Worm (Caenorhabditis elegans) whole organism, mixed stage, embryonic: ENCODE results near the gene K07B1.7.
A peak's percentile ranks its signal among the peaks of the same experiment; 100 is the strongest.

Experiments used
- M03D4.4 ChIP-seq: sonication (generic microtip); optimal IDR thresholded peaks from 2 replicates; lab custom pipeline; 2017; ENCODE audit warnings: mild to moderate bottlenecking, missing genetic modification characterization, missing compliant biosample characterization
- bed-3 ChIP-seq: fragments of 200-800 bp; sonication (Bioruptor generic); optimal IDR thresholded peaks from 3 replicates; lab custom pipeline; 2018; ENCODE audit warnings: mild to moderate bottlenecking, missing genetic modification characterization, moderate library complexity, missing compliant biosample characterization
- blmp-1 ChIP-seq: fragments of 150-350 bp; optimal IDR thresholded peaks from 2 replicates; lab custom pipeline; 2014; ENCODE audit warnings: missing biosample characterization, missing genetic modification characterization
- ceh-39 ChIP-seq: fragments of 150-350 bp; optimal IDR thresholded peaks from 2 replicates; lab custom pipeline; 2014; ENCODE audit warnings: missing biosample characterization, missing genetic modification characterization
- ceh-43 ChIP-seq: fragments of 200-800 bp; sonication (Bioruptor generic); optimal IDR thresholded peaks from 2 replicates; lab custom pipeline; 2018; ENCODE audit warnings: mild to moderate bottlenecking, missing genetic modification characterization, moderate library complexity, missing compliant biosample characterization
- ceh-83 ChIP-seq: fragments of 200-800 bp; sonication (Bioruptor generic); optimal IDR thresholded peaks from 2 replicates; lab custom pipeline; 2018; ENCODE audit warnings: mild to moderate bottlenecking, missing genetic modification characterization, missing compliant biosample characterization
- ces-1 ChIP-seq: fragments of 150-350 bp; optimal IDR thresholded peaks from 2 replicates; lab custom pipeline; 2014; ENCODE audit warnings: missing biosample characterization, missing genetic modification reagents, missing genetic modification characterization
- cnd-1 ChIP-seq: fragments of 200-800 bp; sonication (Bioruptor generic); optimal IDR thresholded peaks from 2 replicates; lab custom pipeline; 2018; ENCODE audit warnings: mild to moderate bottlenecking, missing genetic modification characterization, missing compliant biosample characterization
- drap-1 ChIP-seq: fragments of 200-800 bp; sonication (Bioruptor generic); optimal IDR thresholded peaks from 3 replicates; lab custom pipeline; 2018; ENCODE audit warnings: mild to moderate bottlenecking, missing genetic modification characterization, missing compliant biosample characterization
- elt-1 ChIP-seq: sonication (generic microtip); optimal IDR thresholded peaks from 2 replicates; lab custom pipeline; 2017; ENCODE audit warnings: missing genetic modification characterization, mild to moderate bottlenecking, missing compliant biosample characterization, antibody characterized with exemption, moderate library complexity, borderline replicate concordance; ENCODE audit not compliant: insufficient read depth
- elt-3 ChIP-seq: fragments of 150-350 bp; optimal IDR thresholded peaks from 2 replicates; lab custom pipeline; 2014; ENCODE audit warnings: missing biosample characterization, missing genetic modification characterization
- flh-1 ChIP-seq: fragments of 200-800 bp; sonication (Bioruptor generic); optimal IDR thresholded peaks from 2 replicates; lab custom pipeline; 2018; ENCODE audit warnings: mild to moderate bottlenecking, missing genetic modification characterization, moderate library complexity, missing compliant biosample characterization
- ham-2 ChIP-seq: fragments of 200-800 bp; sonication (Bioruptor generic); optimal IDR thresholded peaks from 2 replicates; lab custom pipeline; 2018; ENCODE audit warnings: mild to moderate bottlenecking, missing genetic modification characterization, missing compliant biosample characterization
- hlh-1 ChIP-seq: fragments of 150-350 bp; optimal IDR thresholded peaks from 2 replicates; lab custom pipeline; 2014; ENCODE audit warnings: missing biosample characterization, missing genetic modification reagents, missing genetic modification characterization
- lin-13 ChIP-seq: fragments of 150-350 bp; optimal IDR thresholded peaks from 2 replicates; lab custom pipeline; 2014; ENCODE audit warnings: missing biosample characterization, missing genetic modification characterization
- lin-32 ChIP-seq: fragments of 200-800 bp; sonication (Bioruptor generic); optimal IDR thresholded peaks from 2 replicates; lab custom pipeline; 2018; ENCODE audit warnings: mild to moderate bottlenecking, missing genetic modification characterization, missing compliant biosample characterization
- lsy-2 ChIP-seq: fragments of 150-350 bp; optimal IDR thresholded peaks from 2 replicates; lab custom pipeline; 2014; ENCODE audit warnings: missing biosample characterization, missing genetic modification characterization
- mab-5 ChIP-seq: fragments of 150-350 bp; optimal IDR thresholded peaks from 2 replicates; lab custom pipeline; 2014; ENCODE audit warnings: missing biosample characterization, missing genetic modification characterization
- mep-1 ChIP-seq: fragments of 150-350 bp; optimal IDR thresholded peaks from 2 replicates; lab custom pipeline; 2017; ENCODE audit warnings: missing biosample characterization, missing genetic modification reagents, missing genetic modification characterization, inconsistent platforms
- mls-2 ChIP-seq: sonication (generic microtip); optimal IDR thresholded peaks from 2 replicates; lab custom pipeline; 2016; ENCODE audit warnings: mild to moderate bottlenecking, missing genetic modification characterization, moderate library complexity, missing compliant biosample characterization
- nhr-12 ChIP-seq: fragments of 150-350 bp; optimal IDR thresholded peaks from 2 replicates; lab custom pipeline; 2014; ENCODE audit warnings: missing biosample characterization, missing genetic modification characterization
- nhr-2 ChIP-seq: fragments of 150-350 bp; optimal IDR thresholded peaks from 2 replicates; lab custom pipeline; 2014; ENCODE audit warnings: missing biosample characterization, missing genetic modification characterization
- nhr-237 ChIP-seq: fragments of 150-350 bp; optimal IDR thresholded peaks from 2 replicates; lab custom pipeline; 2014; ENCODE audit warnings: missing biosample characterization, missing genetic modification characterization
- nhr-28 ChIP-seq: fragments of 150-350 bp; optimal IDR thresholded peaks from 2 replicates; lab custom pipeline; 2014; ENCODE audit warnings: missing biosample characterization, missing genetic modification characterization
- nhr-76 ChIP-seq: sonication (generic microtip); optimal IDR thresholded peaks from 2 replicates; lab custom pipeline; 2017; ENCODE audit warnings: missing biosample characterization, missing genetic modification characterization
- pha-4 ChIP-seq: fragments of 150-350 bp; optimal IDR thresholded peaks from 2 replicates; lab custom pipeline; 2018; ENCODE audit warnings: missing biosample characterization, missing genetic modification reagents, missing genetic modification characterization
- sem-2 ChIP-seq: fragments of 200-800 bp; sonication (Bioruptor generic); optimal IDR thresholded peaks from 2 replicates; lab custom pipeline; 2018; ENCODE audit warnings: mild to moderate bottlenecking, missing genetic modification characterization, missing compliant biosample characterization
- snpc-4 ChIP-seq: fragments of 150-350 bp; optimal IDR thresholded peaks from 2 replicates; lab custom pipeline; 2014; ENCODE audit warnings: missing biosample characterization, missing genetic modification characterization
- sptf-1 ChIP-seq: sonication (generic microtip); optimal IDR thresholded peaks from 2 replicates; lab custom pipeline; 2017; ENCODE audit warnings: mild to moderate bottlenecking, missing genetic modification characterization, moderate library complexity, missing compliant biosample characterization
- tbx-8 ChIP-seq: fragments of 200-800 bp; sonication (Bioruptor generic); optimal IDR thresholded peaks from 2 replicates; lab custom pipeline; 2018; ENCODE audit warnings: mild to moderate bottlenecking, missing genetic modification characterization, moderate library complexity, missing compliant biosample characterization
- unc-120 ChIP-seq: sonication (generic microtip); optimal IDR thresholded peaks from 2 replicates; lab custom pipeline; 2017; ENCODE audit warnings: missing genetic modification characterization, missing compliant biosample characterization; ENCODE audit not compliant: poor library complexity, severe bottlenecking
- unc-39 ChIP-seq: fragments of 150-350 bp; optimal IDR thresholded peaks from 2 replicates; lab custom pipeline; 2014; ENCODE audit warnings: missing biosample characterization, missing genetic modification characterization
- unc-62 ChIP-seq: fragments of 150-350 bp; optimal IDR thresholded peaks from 2 replicates; lab custom pipeline; 2014; ENCODE audit warnings: missing biosample characterization, missing genetic modification reagents, missing genetic modification characterization
- zip-8 ChIP-seq: fragments of 150-350 bp; optimal IDR thresholded peaks from 2 replicates; lab custom pipeline; 2014; ENCODE audit warnings: missing biosample characterization, missing genetic modification characterization
- ztf-11 ChIP-seq: fragments of 150-350 bp; optimal IDR thresholded peaks from 2 replicates; lab custom pipeline; 2014; ENCODE audit warnings: missing biosample characterization, missing genetic modification characterization

K07B1.7 gene

DNA sequence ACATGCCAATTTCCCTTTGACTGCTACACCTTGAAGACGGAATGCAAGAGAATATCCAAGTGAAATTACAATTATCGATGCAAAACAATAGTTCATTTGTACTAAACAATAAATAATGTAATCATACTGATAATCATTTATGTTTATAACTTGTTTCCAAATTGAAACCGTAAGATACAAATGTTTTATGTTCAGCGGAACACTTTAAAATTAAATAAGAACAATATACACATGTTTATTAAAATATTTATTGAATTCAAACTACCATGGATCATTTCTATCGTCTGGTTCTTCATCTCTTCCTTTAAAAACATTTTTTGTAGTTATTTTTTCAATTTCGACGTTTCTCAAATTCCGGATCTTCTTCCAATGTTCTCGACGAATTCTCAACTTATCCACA lies 8.6 kb upstream of the K07B1.7 start, which contains the start of gene ttr-40:
Gene ttr-40, minus strand, starts transcription at position 101 of the 400 bp plus-strand sequence.
- no peak for TF ChIP-seq ces-1
- no peak for TF ChIP-seq sem-2 (GFP tag; lab: Kevin White, UChicago)
- no peak for TF ChIP-seq ceh-83 (GFP tag; lab: Kevin White, UChicago)
- TF ChIP-seq lin-32, result no peak
- no peak for TF ChIP-seq bed-3
- no peak for TF ChIP-seq ceh-39
- TF ChIP-seq unc-39 (tag; lab: Kevin White, UChicago), result no peak
- TF ChIP-seq hlh-1 (tag; lab: Kevin White, UChicago), result no peak
- TF ChIP-seq flh-1 (GFP tag; lab: Kevin White, UChicago), result no peak
- no peak for TF ChIP-seq nhr-28
- TF ChIP-seq ztf-11 (tag; lab: Kevin White, UChicago), result no peak
- TF ChIP-seq drap-1 (GFP tag; lab: Kevin White, UChicago), result no peak

DNA sequence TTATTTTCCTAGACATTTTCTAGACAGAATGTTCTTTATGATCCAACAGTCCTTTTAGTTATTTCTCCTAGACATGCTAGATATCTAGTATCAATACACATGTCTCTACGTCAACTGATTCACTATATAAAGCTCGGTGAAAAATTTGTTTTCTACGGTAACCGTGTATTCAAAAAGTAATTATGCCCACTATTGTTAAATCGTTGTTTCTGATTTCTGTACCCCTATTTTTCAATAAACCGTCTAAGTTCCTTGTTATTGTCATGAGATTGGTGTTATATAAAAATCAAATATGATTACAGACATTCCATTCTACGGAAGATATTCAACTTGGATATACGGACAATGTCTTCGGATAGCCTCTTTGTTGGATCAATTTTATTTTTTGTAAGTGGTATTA lies 6.2 kb upstream of the K07B1.7 start, which contains the start of gene srx-46:
Gene srx-46, plus strand, starts transcription at position 301 of the 400 bp plus-strand sequence.
- TF ChIP-seq blmp-1 (tag; lab: Kevin White, UChicago) (no peak), mls-2 (tag; lab: Kevin White, UChicago) (no peak)

- TF ChIP-seq M03D4.4, result no peak
- no peak for TF ChIP-seq unc-62 (GFP tag; lab: Kevin White, UChicago)
- TF ChIP-seq nhr-12 (tag; lab: Kevin White, UChicago), result no peak
These were observed 2.9 kb upstream of the K07B1.7 start, which contains the start of gene srx-47 for ce11 chrV:9349687-9350086. Gene srx-47 (plus strand): TSS chrV:9349987.

- TF ChIP-seq lin-32, result peak; percentile 51
- TF ChIP-seq ceh-39, result peak; percentile 100
- peak; percentile 96 for TF ChIP-seq ztf-11 (tag; lab: Kevin White, UChicago)
- peak; percentile 86 for TF ChIP-seq unc-120 (tag; lab: Kevin White, UChicago)
- peak; percentile 94 for TF ChIP-seq unc-62 (GFP tag; lab: Kevin White, UChicago)
- no peak for TF ChIP-seq snpc-4 (tag; lab: Kevin White, UChicago)
- TF ChIP-seq nhr-2 (tag; lab: Kevin White, UChicago), result peak; percentile 52
- peak; percentile 82 for TF ChIP-seq ceh-83 (GFP tag; lab: Kevin White, UChicago)
- TF ChIP-seq bed-3, result peak; percentile 77
- TF ChIP-seq cnd-1 (tag; lab: Kevin White, UChicago), result peak; percentile 92
- TF ChIP-seq sem-2 (GFP tag; lab: Kevin White, UChicago), result peak; percentile 69
- TF ChIP-seq hlh-1 (tag; lab: Kevin White, UChicago), result peak; percentile 57
- peak; percentile 98 for TF ChIP-seq nhr-237 (tag; lab: Kevin White, UChicago)
- peak; percentile 92 for TF ChIP-seq ces-1
- peak; percentile 97 for TF ChIP-seq sptf-1 (tag; lab: Kevin White, UChicago)
- TF ChIP-seq nhr-76 (tag; lab: Kevin White, UChicago), result no peak
- peak; percentile 27 for TF ChIP-seq flh-1 (GFP tag; lab: Kevin White, UChicago)
- TF ChIP-seq mls-2 (tag; lab: Kevin White, UChicago), result peak; percentile 96
- peak; percentile 98 for TF ChIP-seq lin-13 (tag; lab: Kevin White, UChicago)
- peak; percentile 93 for TF ChIP-seq nhr-12 (tag; lab: Kevin White, UChicago)
- TF ChIP-seq ham-2 (GFP tag; lab: Kevin White, UChicago), result peak; percentile 96
- TF ChIP-seq mab-5 (tag; lab: Kevin White, UChicago), result peak; percentile 63
- TF ChIP-seq elt-3 (tag; lab: Kevin White, UChicago), result peak; percentile 74
- TF ChIP-seq zip-8 (tag; lab: Kevin White, UChicago), result no peak
- peak; percentile 99 for TF ChIP-seq mep-1 (tag; lab: Kevin White, UChicago)
- TF ChIP-seq nhr-28, result peak; percentile 81
- TF ChIP-seq ceh-43, result peak; percentile 92
- peak; percentile 90 for TF ChIP-seq pha-4 (tag; lab: Kevin White, UChicago)
- peak; percentile 45 for TF ChIP-seq tbx-8 (GFP tag; lab: Kevin White, UChicago)
- TF ChIP-seq elt-1 (tag; lab: Kevin White, UChicago), result peak; percentile 52
- peak; percentile 93 for TF ChIP-seq drap-1 (GFP tag; lab: Kevin White, UChicago)
- peak; percentile 89 for TF ChIP-seq lsy-2 (tag; lab: Kevin White, UChicago)
- peak; percentile 93 for TF ChIP-seq unc-39 (tag; lab: Kevin White, UChicago)
- peak; percentile 93 for TF ChIP-seq M03D4.4
- TF ChIP-seq blmp-1 (tag; lab: Kevin White, UChicago), result no peak
These were observed 2.8 kb downstream of the K07B1.7 start, which contains the start of gene tos-1 for ce11 chrV:9343629-9344624. Gene tos-1 (minus strand): TSS chrV:9344203.
